Worm (Caenorhabditis elegans): Measurements from ENCODE around the gene stdh-1.
A peak's percentile ranks its signal among the peaks of the same experiment; 100 is the strongest.

Gene stdh-1

ce11 chrV:13862505-13862904 lies 43.8 kb upstream of the stdh-1 start, which contains the start of gene srx-137:
TSS of gene srx-137 (plus strand) at chrV:13862805.
- TF ChIP-seq eor-1 (tag; optimal IDR thresholded peaks at IDR 0.05) (no peak), ZK546.5 (tag; optimal IDR thresholded peaks at IDR 0.05) (no peak), ceh-82 (tag; optimal IDR thresholded peaks at IDR 0.05) (no peak), nhr-43 (tag; optimal IDR thresholded peaks at IDR 0.05; ENCODE audit: poor library complexity, severe bottlenecking) (no peak), pha-4 (tag; optimal IDR thresholded peaks at IDR 0.05) (no peak)

ce11 chrV:13863700-13864099 lies 42.6 kb upstream of the stdh-1 start:
- no peak for TF ChIP-seq daf-12 (tag; optimal IDR thresholded peaks at IDR 0.05)
- TF ChIP-seq egl-27 (tag; optimal IDR thresholded peaks at IDR 0.05): no peak
- TF ChIP-seq fkh-2 (tag; optimal IDR thresholded peaks at IDR 0.05): no peak
- no peak for TF ChIP-seq nhr-12 (tag; optimal IDR thresholded peaks at IDR 0.05)
- no peak for TF ChIP-seq nhr-23 (tag; optimal IDR thresholded peaks at IDR 0.05)
- no peak for TF ChIP-seq ztf-4 (tag; optimal IDR thresholded peaks at IDR 0.05)
- TF ChIP-seq lin-15B (tag; optimal IDR thresholded peaks at IDR 0.05): no peak
- TF ChIP-seq elt-2 (tag; optimal IDR thresholded peaks at IDR 0.05): no peak
- TF ChIP-seq jun-1 (tag; optimal IDR thresholded peaks at IDR 0.05): no peak
- no peak for TF ChIP-seq ama-1 (optimal IDR thresholded peaks at IDR 0.05)
- TF ChIP-seq pha-4 (tag; optimal IDR thresholded peaks at IDR 0.05): no peak
- no peak for TF ChIP-seq zag-1 (tag; optimal IDR thresholded peaks at IDR 0.05)
- TF ChIP-seq elt-3 (tag; optimal IDR thresholded peaks at IDR 0.05): no peak
- TF ChIP-seq nhr-11 (tag; optimal IDR thresholded peaks at IDR 0.05): no peak
- no peak for TF ChIP-seq hmg-11 (tag; optimal IDR thresholded peaks at IDR 0.05)
- no peak for TF ChIP-seq tbx-2 (tag; optimal IDR thresholded peaks at IDR 0.05)
- no peak for TF ChIP-seq ceh-82 (tag; optimal IDR thresholded peaks at IDR 0.05)

- TF ChIP-seq egl-5 (tag; optimal IDR thresholded peaks at IDR 0.05): no peak
- TF ChIP-seq nhr-23 (tag; optimal IDR thresholded peaks at IDR 0.05): peak; percentile 50
- no peak for TF ChIP-seq aly-2 (tag; optimal IDR thresholded peaks at IDR 0.05)
- peak; percentile 52 for TF ChIP-seq nhr-25 (tag; optimal IDR thresholded peaks at IDR 0.05)
- TF ChIP-seq elt-1 (tag; optimal IDR thresholded peaks at IDR 0.05): peak; percentile 92
- no peak for TF ChIP-seq ama-1 (optimal IDR thresholded peaks at IDR 0.05)
Observed at ce11 chrV:13866353-13866752, 39.9 kb upstream of the stdh-1 start, which contains the start of gene nhr-175. TSS of gene nhr-175 (plus strand) at chrV:13866691.

- peak; percentile 98 for TF ChIP-seq nhr-11 (tag; optimal IDR thresholded peaks at IDR 0.05)
- TF ChIP-seq pqm-1 (tag; optimal IDR thresholded peaks at IDR 0.05): peak; percentile 2
- TF ChIP-seq ztf-11 (tag; optimal IDR thresholded peaks at IDR 0.05): no peak
Observed at ce11 chrV:13869551-13869950, 36.7 kb upstream of the stdh-1 start.

- TF ChIP-seq jun-1 (tag; optimal IDR thresholded peaks at IDR 0.05) (no peak), nhr-23 (tag; optimal IDR thresholded peaks at IDR 0.05) (no peak), nhr-11 (tag; optimal IDR thresholded peaks at IDR 0.05) (no peak), lsy-12 (tag; optimal IDR thresholded peaks at IDR 0.05) (no peak), elt-3 (tag; optimal IDR thresholded peaks at IDR 0.05) (no peak), aly-2 (tag; optimal IDR thresholded peaks at IDR 0.05) (no peak), ceh-16 (tag; optimal IDR thresholded peaks at IDR 0.05) (no peak), ceh-28 (tag; optimal IDR thresholded peaks at IDR 0.05) (no peak), pqm-1 (tag; optimal IDR thresholded peaks at IDR 0.05) (no peak), ztf-11 (tag; optimal IDR thresholded peaks at IDR 0.05) (no peak), mdl-1 (tag; optimal IDR thresholded peaks at IDR 0.05) (no peak), elt-2 (tag; optimal IDR thresholded peaks at IDR 0.05) (no peak), unc-62 (GFP tag; optimal IDR thresholded peaks at IDR 0.05) (no peak), R02D3.7 (tag; optimal IDR thresholded peaks at IDR 0.05) (no peak)
Observed at ce11 chrV:13872895-13873294, 33.4 kb upstream of the stdh-1 start, which contains the start of gene cpt-5. TSS of gene cpt-5 (plus strand) at chrV:13873195.

ce11 chrV:13873323-13873722 lies 33.0 kb upstream of the stdh-1 start:
- no peak for TF ChIP-seq nhr-11 (tag; optimal IDR thresholded peaks at IDR 0.05)
- TF ChIP-seq ceh-82 (tag; optimal IDR thresholded peaks at IDR 0.05): no peak
- TF ChIP-seq nhr-28 (tag; optimal IDR thresholded peaks at IDR 0.05): no peak
- no peak for TF ChIP-seq snpc-4 (tag; optimal IDR thresholded peaks at IDR 0.05)
- no peak for TF ChIP-seq ama-1 (optimal IDR thresholded peaks at IDR 0.05)
